Worm (Caenorhabditis elegans): ENCODE results near the gene K08E7.6.

ce11 chrIV:12542011-12542410 is 38.9 kb downstream of the K08E7.6 start, which contains the start of gene ham-1:
- TF ChIP-seq flt-1 (GFP tag; IDR thresholded peaks at IDR 0.05) = no peak
- no peak for TF ChIP-seq med-1 (GFP tag; optimal IDR thresholded peaks at IDR 0.05; ENCODE audit: insufficient read depth)
- TF ChIP-seq T22C8.4 (GFP tag; IDR thresholded peaks at IDR 0.05) = no peak
- TF ChIP-seq tab-1 (GFP tag; IDR thresholded peaks at IDR 0.05) = no peak

Data from whole organism, midembryonic.